Worm (Caenorhabditis elegans) whole organism, young adult: ENCODE data around the gene prdx-3.
A peak's percentile ranks its signal among the peaks of the same experiment; 100 is the strongest.

ENCODE experiments used
- B0019.2 ChIP-seq: fragments of 200-800 bp; sonication (Bioruptor generic); conservative IDR thresholded peaks from 2 replicates; pipeline ENCODE4 v1.3.6; 2022; ENCODE audit warnings: missing genetic modification reagents, missing genetic modification characterization, missing compliant biosample characterization
- B0035.1 ChIP-seq: sonication (generic microtip); optimal IDR thresholded peaks from 2 replicates; lab custom pipeline; 2016; ENCODE audit warnings: missing genetic modification characterization, mild to moderate bottlenecking, missing compliant biosample characterization, missing genotype, missing genetic modification reagents
- B0261.1 ChIP-seq: sonication (generic microtip); optimal IDR thresholded peaks from 2 replicates; lab custom pipeline; 2016; ENCODE audit warnings: mild to moderate bottlenecking, missing genetic modification characterization, moderate library complexity, missing compliant biosample characterization
- B0336.3 ChIP-seq: fragments of 200-800 bp; sonication (Bioruptor generic); IDR thresholded peaks from 2 replicates; pipeline ENCODE4 v1.3.6; 2022; ENCODE audit warnings: missing genetic modification characterization, missing compliant biosample characterization
- D2030.7 ChIP-seq: fragments of 200-800 bp; sonication (Bioruptor generic); IDR thresholded peaks from 2 replicates; pipeline ENCODE4 v1.3.6; 2022; ENCODE audit warnings: missing genetic modification reagents, missing genetic modification characterization, missing compliant biosample characterization
- F22D6.2 ChIP-seq: sonication (generic microtip); optimal IDR thresholded peaks from 2 replicates; lab custom pipeline; 2016; ENCODE audit warnings: mild to moderate bottlenecking, missing genetic modification characterization, missing compliant biosample characterization
- F37B4.10 ChIP-seq: fragments of 200-800 bp; sonication (Bioruptor generic); IDR thresholded peaks from 2 replicates; pipeline ENCODE4 v1.3.6; 2022; ENCODE audit warnings: missing genetic modification characterization, missing compliant biosample characterization
- F49E8.2 ChIP-seq: sonication (generic microtip); optimal IDR thresholded peaks from 3 replicates; lab custom pipeline; 2017; ENCODE audit warnings: missing genetic modification characterization, mild to moderate bottlenecking, missing compliant biosample characterization, antibody characterized with exemption, moderate library complexity; ENCODE audit not compliant: insufficient read depth
- K11D2.4 ChIP-seq: fragments of 200-800 bp; sonication (Bioruptor generic); IDR thresholded peaks from 2 replicates; pipeline ENCODE4 v1.3.6; 2022; ENCODE audit warnings: missing genetic modification reagents, missing genetic modification characterization, missing compliant biosample characterization
- T07F8.4 ChIP-seq: sonication (generic microtip); optimal IDR thresholded peaks from 2 replicates; lab custom pipeline; 2016; ENCODE audit warnings: mild to moderate bottlenecking, missing genetic modification characterization, moderate library complexity, missing compliant biosample characterization
- T26A5.8 ChIP-seq: sonication (generic microtip); optimal IDR thresholded peaks from 2 replicates; lab custom pipeline; 2016; ENCODE audit warnings: missing genetic modification characterization, missing compliant biosample characterization
- Y53F4B.3 ChIP-seq: fragments of 200-800 bp; sonication (Bioruptor generic); IDR thresholded peaks from 2 replicates; pipeline ENCODE4 v1.3.6; 2022; ENCODE audit warnings: missing genetic modification reagents, missing genetic modification characterization, missing compliant biosample characterization
- Y53G8AR.9 ChIP-seq: fragments of 200-800 bp; sonication (Bioruptor generic); conservative IDR thresholded peaks from 2 replicates; pipeline ENCODE4 v1.3.6; 2022; ENCODE audit warnings: missing genetic modification reagents, missing genetic modification characterization, missing compliant biosample characterization
- Y56A3A.18 ChIP-seq: fragments of 200-800 bp; sonication (Bioruptor generic); IDR thresholded peaks from 2 replicates; pipeline ENCODE4 v1.3.6; 2022; ENCODE audit warnings: missing genetic modification reagents, missing genetic modification characterization, missing compliant biosample characterization
- Y67H2A.10 ChIP-seq: fragments of 200-800 bp; sonication (Bioruptor generic); conservative IDR thresholded peaks from 2 replicates; pipeline ENCODE4 v1.3.6; 2022; ENCODE audit warnings: missing genetic modification reagents, missing genetic modification characterization, missing compliant biosample characterization
- Y79H2A.3 ChIP-seq: fragments of 200-800 bp; sonication (Bioruptor generic); conservative IDR thresholded peaks from 2 replicates; pipeline ENCODE4 v1.3.6; 2022; ENCODE audit warnings: missing genetic modification reagents, missing genetic modification characterization, missing compliant biosample characterization
- akir-1 ChIP-seq: fragments of 200-800 bp; sonication (Bioruptor generic); optimal IDR thresholded peaks from 2 replicates; lab custom pipeline; 2018; ENCODE audit warnings: mild to moderate bottlenecking, missing genetic modification characterization, moderate library complexity, missing compliant biosample characterization
- ama-1 ChIP-seq, 3 experiments: fragments of 150-350 bp in 1 of 3; sonication (generic microtip) in 2 of 3; optimal IDR thresholded peaks; 2 replicates each; lab custom pipeline; 2014 to 2018; ENCODE audit warnings: missing biosample characterization in 2 of 3, missing genetic modification characterization in 2 of 3, missing genetic modification reagents in 2 of 3
- athp-1 ChIP-seq: sonication (generic microtip); optimal IDR thresholded peaks from 2 replicates; lab custom pipeline; 2017; ENCODE audit warnings: mild to moderate bottlenecking, missing genetic modification characterization, missing compliant biosample characterization
- attf-5 ChIP-seq: fragments of 200-800 bp; sonication (Bioruptor generic); optimal IDR thresholded peaks from 2 replicates; lab custom pipeline; 2018; ENCODE audit warnings: mild to moderate bottlenecking, missing genetic modification characterization, missing compliant biosample characterization
- cebp-1 ChIP-seq, 2 experiments: fragments of 200-800 bp in 1 of 2; sonication (Bioruptor generic) in 1 of 2; sonication (generic microtip) in 1 of 2; IDR thresholded peaks in 1 of 2; optimal IDR thresholded peaks in 1 of 2; 2 replicates each; pipeline versions ENCODE4 v1.3.6 to Lab custom; 2017 to 2022; ENCODE audit warnings: missing compliant biosample characterization in 2 of 2, missing genetic modification characterization in 2 of 2, mild to moderate bottlenecking in 1 of 2, missing genetic modification reagents in 1 of 2, moderate library complexity in 1 of 2
- ceh-27 ChIP-seq: fragments of 200-800 bp; sonication (Bioruptor generic); optimal IDR thresholded peaks from 2 replicates; lab custom pipeline; 2018; ENCODE audit warnings: mild to moderate bottlenecking, missing genetic modification characterization, moderate library complexity, missing compliant biosample characterization
- ceh-58 ChIP-seq: fragments of 200-800 bp; sonication (Bioruptor generic); IDR thresholded peaks from 2 replicates; pipeline ENCODE4 v1.3.6; 2022; ENCODE audit warnings: missing genetic modification characterization, missing compliant biosample characterization
- chd-7 ChIP-seq: sonication (generic microtip); optimal IDR thresholded peaks from 2 replicates; lab custom pipeline; 2016; ENCODE audit warnings: mild to moderate bottlenecking, missing genetic modification characterization, moderate library complexity, missing compliant biosample characterization
- die-1 ChIP-seq: sonication (generic microtip); optimal IDR thresholded peaks from 2 replicates; lab custom pipeline; 2016; ENCODE audit warnings: missing genotype, mild to moderate bottlenecking, missing genetic modification characterization, missing compliant biosample characterization
- dpl-1 ChIP-seq: fragments of 150-350 bp; optimal IDR thresholded peaks from 2 replicates; lab custom pipeline; 2014; ENCODE audit warnings: missing biosample characterization, missing genetic modification reagents, missing genetic modification characterization
- egl-18 ChIP-seq: fragments of 200-800 bp; sonication (Bioruptor generic); IDR thresholded peaks from 2 replicates; pipeline ENCODE4 v1.3.6; 2022; ENCODE audit warnings: missing genetic modification reagents, missing genetic modification characterization, missing compliant biosample characterization
- ekl-4 ChIP-seq: fragments of 200-800 bp; sonication (Bioruptor generic); IDR thresholded peaks from 2 replicates; pipeline ENCODE4 v1.3.6; 2022; ENCODE audit warnings: missing genetic modification reagents, missing genetic modification characterization, missing compliant biosample characterization
- him-1 ChIP-seq: sonication (generic microtip); optimal IDR thresholded peaks from 2 replicates; lab custom pipeline; 2016; ENCODE audit warnings: missing genotype, missing genetic modification reagents, missing genetic modification characterization, missing compliant biosample characterization
- hlh-12 ChIP-seq: sonication (generic microtip); optimal IDR thresholded peaks from 2 replicates; lab custom pipeline; 2016; ENCODE audit warnings: missing genetic modification characterization, missing compliant biosample characterization
- hmg-20 ChIP-seq: fragments of 200-800 bp; sonication (Bioruptor generic); IDR thresholded peaks from 2 replicates; pipeline ENCODE4 v1.3.6; 2022; ENCODE audit warnings: missing genetic modification reagents, missing genetic modification characterization, missing compliant biosample characterization
- hrde-1 ChIP-seq: sonication (generic microtip); optimal IDR thresholded peaks from 2 replicates; lab custom pipeline; 2016; ENCODE audit warnings: missing genetic modification characterization, mild to moderate bottlenecking, missing compliant biosample characterization, moderate library complexity, missing genotype, missing genetic modification reagents, borderline replicate concordance
- hsf-1 ChIP-seq: fragments of 200-800 bp; sonication (Bioruptor generic); IDR thresholded peaks from 2 replicates; pipeline ENCODE4 v1.3.6; 2022; ENCODE audit warnings: missing genetic modification reagents, missing genetic modification characterization, missing compliant biosample characterization
- lin-26 ChIP-seq: fragments of 200-800 bp; sonication (Bioruptor generic); IDR thresholded peaks from 2 replicates; pipeline ENCODE4 v1.3.6; 2022; ENCODE audit warnings: missing genetic modification reagents, missing genetic modification characterization, missing compliant biosample characterization
- lir-1 ChIP-seq: fragments of 200-800 bp; sonication (Bioruptor generic); conservative IDR thresholded peaks from 2 replicates; pipeline ENCODE4 v1.3.6; 2022; ENCODE audit warnings: missing genetic modification reagents, missing genetic modification characterization, missing compliant biosample characterization
- madf-10 ChIP-seq: sonication (generic microtip); optimal IDR thresholded peaks from 2 replicates; lab custom pipeline; 2016; ENCODE audit warnings: mild to moderate bottlenecking, missing genetic modification characterization, missing compliant biosample characterization
- madf-6 ChIP-seq: fragments of 200-800 bp; sonication (Bioruptor generic); IDR thresholded peaks from 2 replicates; pipeline ENCODE4 v1.3.6; 2022; ENCODE audit warnings: missing genetic modification reagents, missing genetic modification characterization, missing compliant biosample characterization
- mcd-1 ChIP-seq: fragments of 200-800 bp; sonication (Bioruptor generic); IDR thresholded peaks from 2 replicates; pipeline ENCODE4 v1.3.6; 2022; ENCODE audit warnings: missing genetic modification reagents, missing genetic modification characterization, missing compliant biosample characterization
- mxl-1 ChIP-seq: sonication (generic microtip); optimal IDR thresholded peaks from 2 replicates; lab custom pipeline; 2016; ENCODE audit warnings: missing genetic modification characterization, missing compliant biosample characterization
- nfya-1 ChIP-seq: sonication (generic microtip); optimal IDR thresholded peaks from 2 replicates; lab custom pipeline; 2017; ENCODE audit warnings: antibody characterized with exemption, missing compliant biosample characterization, missing genetic modification characterization, borderline replicate concordance; ENCODE audit not compliant: insufficient read depth
- nhr-120 ChIP-seq: fragments of 200-800 bp; sonication (Bioruptor generic); IDR thresholded peaks from 2 replicates; pipeline ENCODE4 v1.3.6; 2022; ENCODE audit warnings: missing genetic modification characterization, missing compliant biosample characterization
- nhr-80 ChIP-seq: sonication (generic microtip); optimal IDR thresholded peaks from 2 replicates; lab custom pipeline; 2016; ENCODE audit warnings: missing genetic modification characterization, missing compliant biosample characterization
- pbrm-1 ChIP-seq: fragments of 200-800 bp; sonication (Bioruptor generic); IDR thresholded peaks from 2 replicates; pipeline ENCODE4 v1.3.6; 2022; ENCODE audit warnings: missing genetic modification reagents, missing genetic modification characterization, missing compliant biosample characterization
- repo-1 ChIP-seq: sonication (generic microtip); optimal IDR thresholded peaks from 2 replicates; lab custom pipeline; 2017; ENCODE audit warnings: mild to moderate bottlenecking, missing genetic modification characterization, missing compliant biosample characterization
- snpc-3.4 ChIP-seq: sonication (generic microtip); optimal IDR thresholded peaks from 2 replicates; lab custom pipeline; 2017; ENCODE audit warnings: missing genetic modification characterization, mild to moderate bottlenecking, missing compliant biosample characterization, antibody characterized with exemption, moderate library complexity, missing genotype, missing genetic modification reagents
- tbp1 ChIP-seq: fragments of 200-800 bp; sonication (Bioruptor generic); optimal IDR thresholded peaks from 2 replicates; lab custom pipeline; 2018; ENCODE audit warnings: mild to moderate bottlenecking, missing genetic modification characterization, missing compliant biosample characterization
- unc-130 ChIP-seq: sonication (generic microtip); optimal IDR thresholded peaks from 2 replicates; lab custom pipeline; 2016; ENCODE audit warnings: missing genetic modification reagents, missing genetic modification characterization, missing compliant biosample characterization
- xnd-1 ChIP-seq: sonication (generic microtip); optimal IDR thresholded peaks from 2 replicates; lab custom pipeline; 2016; ENCODE audit warnings: missing genotype, missing genetic modification reagents, missing genetic modification characterization, missing compliant biosample characterization

prdx-3 gene

DNA sequence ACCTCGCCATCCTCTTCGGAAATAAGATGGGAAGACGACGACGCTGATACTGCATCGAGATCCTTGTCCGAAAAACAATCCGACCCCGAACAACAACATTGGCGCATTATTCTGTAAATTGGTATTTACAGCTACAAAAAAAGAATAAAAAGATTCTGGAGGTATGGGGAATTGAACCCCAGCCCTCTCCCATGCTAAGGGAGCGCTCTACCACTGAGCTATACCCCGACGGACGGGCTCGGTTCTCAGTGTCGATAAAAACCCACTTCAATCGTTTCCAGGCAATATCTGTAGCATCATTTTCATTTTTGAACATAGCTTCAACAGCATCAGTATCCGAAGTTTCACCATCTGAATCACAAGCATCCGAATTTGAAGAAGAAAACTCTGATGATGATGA, 21.6 kb downstream of the prdx-3 start (continued):
- no peak for TF ChIP-seq akir-1 (GFP tag; lab: Kevin White, UChicago)
- no peak for TF ChIP-seq unc-130 (GFP tag; lab: Kevin White, UChicago)
- TF ChIP-seq him-1 (tag; lab: Kevin White, UChicago) = peak; percentile 54
- TF ChIP-seq cebp-1 (GFP tag; IDR thresholded peaks at IDR 0.05; lab: Robert Waterston, UW) = no peak
- peak; percentile 46 for TF ChIP-seq cebp-1 (tag; optimal IDR thresholded peaks at IDR 0.05; lab: Kevin White, UChicago)
- no peak for TF ChIP-seq madf-10
- TF ChIP-seq madf-6 (GFP tag; lab: Robert Waterston, UW) = peak; percentile 61
- no peak for TF ChIP-seq hsf-1 (GFP tag; lab: Robert Waterston, UW)
- TF ChIP-seq die-1 (tag; lab: Kevin White, UChicago) = peak; percentile 63
- TF ChIP-seq lir-1 (GFP tag; lab: Robert Waterston, UW) = no peak
- TF ChIP-seq chd-7 (tag; lab: Kevin White, UChicago) = peak; percentile 6
- peak; percentile 20; the same call in 1 of the 2 replicates for TF ChIP-seq B0336.3
- TF ChIP-seq hlh-12 (tag; lab: Kevin White, UChicago) = no peak
- TF ChIP-seq lin-26 (GFP tag; lab: Robert Waterston, UW) = peak; percentile 89; the same call in 1 of the 2 replicates
- peak; percentile 4 for TF ChIP-seq ceh-27 (GFP tag; lab: Kevin White, UChicago)
- peak; percentile 71 for TF ChIP-seq B0261.1 (tag; lab: Kevin White, UChicago)
- TF ChIP-seq D2030.7 (GFP tag; lab: Robert Waterston, UW) = peak; percentile 67
- no peak for TF ChIP-seq hrde-1 (tag; lab: Kevin White, UChicago)
- TF ChIP-seq nhr-120 (GFP tag; lab: Robert Waterston, UW) = no peak
- no peak for TF ChIP-seq Y79H2A.3
- TF ChIP-seq ekl-4 = peak; percentile 47; the same call in 1 of the 2 replicates
- TF ChIP-seq xnd-1 (tag; lab: Kevin White, UChicago) = no peak
- TF ChIP-seq B0019.2 (GFP tag; lab: Robert Waterston, UW) = no peak
- no peak for TF ChIP-seq Y56A3A.18 (GFP tag; lab: Robert Waterston, UW)
- TF ChIP-seq F49E8.2 = no peak
- TF ChIP-seq Y53F4B.3 (GFP tag; lab: Robert Waterston, UW) = no peak
- TF ChIP-seq dpl-1 (GFP tag; lab: Kevin White, UChicago) = no peak
- TF ChIP-seq pbrm-1 (GFP tag; lab: Robert Waterston, UW) = peak; percentile 42; the same call in 1 of the 2 replicates
- no peak for TF ChIP-seq T26A5.8 (tag; lab: Kevin White, UChicago)
- peak; percentile 88 for TF ChIP-seq tbp1 (GFP tag; lab: Kevin White, UChicago)
- no peak for TF ChIP-seq repo-1 (tag; lab: Kevin White, UChicago)
- TF ChIP-seq Y67H2A.10 (GFP tag; lab: Robert Waterston, UW) = no peak
- TF ChIP-seq mxl-1 (tag; lab: Kevin White, UChicago) = no peak
- no peak for TF ChIP-seq athp-1 (tag; lab: Kevin White, UChicago)
- TF ChIP-seq attf-5 (GFP tag; lab: Kevin White, UChicago) = peak; percentile 23
- 0 out of 2 replicates have a peak, but pooled peaks have one; percentile 57 for TF ChIP-seq ceh-58
- no peak for TF ChIP-seq egl-18
- TF ChIP-seq F22D6.2 = no peak
- no peak for TF ChIP-seq mcd-1 (GFP tag; lab: Robert Waterston, UW)
- peak; percentile 13 for TF ChIP-seq nhr-80 (tag; lab: Kevin White, UChicago)
- TF ChIP-seq snpc-3.4 (tag; lab: Kevin White, UChicago) = peak; percentile 40
- no peak for TF ChIP-seq hmg-20 (GFP tag; lab: Robert Waterston, UW)
- TF ChIP-seq B0035.1 (tag; lab: Kevin White, UChicago) = no peak
- no peak for TF ChIP-seq ama-1 (optimal IDR thresholded peaks at IDR 0.05; lab: Kevin White, UChicago)
- peak in 1 of 2 experiments; percentile 64 for TF ChIP-seq ama-1 (GFP tag; optimal IDR thresholded peaks at IDR 0.05; lab: Kevin White, UChicago)
- TF ChIP-seq K11D2.4 (GFP tag; lab: Robert Waterston, UW) = no peak
- no peak for TF ChIP-seq T07F8.4
- no peak for TF ChIP-seq Y53G8AR.9 (GFP tag; lab: Robert Waterston, UW)
- no peak for TF ChIP-seq nfya-1 (tag; lab: Kevin White, UChicago)
- TF ChIP-seq F37B4.10 = no peak
